Fruit fly (Drosophila melanogaster) whole organism, prepupa: ENCODE data around the gene CG32266.

Experiments used
- Blimp-1 ChIP-seq: fragments of 200-800 bp; sonication (Bioruptor generic); optimal IDR thresholded peaks from 3 replicates; lab custom pipeline; 2017; ENCODE audit warnings: missing biosample characterization, missing genetic modification characterization, mild to moderate bottlenecking, moderate library complexity, missing genetic modification reagents
- CG10631 ChIP-seq: fragments of 200-800 bp; sonication (Bioruptor generic); optimal IDR thresholded peaks from 2 replicates; lab custom pipeline; 2016; ENCODE audit warnings: missing biosample characterization, missing genetic modification characterization
- CG10669 ChIP-seq: fragments of 200-800 bp; sonication (Bioruptor generic); optimal IDR thresholded peaks from 3 replicates; lab custom pipeline; 2018; ENCODE audit warnings: missing biosample characterization, mild to moderate bottlenecking, missing genetic modification characterization, moderate library complexity
- CG11294 ChIP-seq: fragments of 200-800 bp; sonication (Bioruptor generic); IDR thresholded peaks from 2 replicates; pipeline ENCODE4 v1.3.6; 2022; ENCODE audit warnings: missing biosample characterization, missing genetic modification characterization
- CG11762 ChIP-seq: fragments of 200-800 bp; sonication (Bioruptor generic); optimal IDR thresholded peaks from 3 replicates; lab custom pipeline; 2016; ENCODE audit warnings: missing biosample characterization, missing genetic modification characterization; ENCODE audit not compliant: insufficient read depth
- CG11902 ChIP-seq: fragments of 200-800 bp; sonication (Bioruptor generic); optimal IDR thresholded peaks from 3 replicates; lab custom pipeline; 2016; ENCODE audit warnings: missing biosample characterization, missing genetic modification characterization
- CG15336 ChIP-seq: fragments of 200-800 bp; sonication (Bioruptor generic); IDR thresholded peaks from 2 replicates; pipeline ENCODE4 v1.3.6; 2022; ENCODE audit warnings: missing biosample characterization, missing genetic modification characterization
- CG1621 ChIP-seq: fragments of 200-800 bp; sonication (Bioruptor generic); optimal IDR thresholded peaks from 3 replicates; lab custom pipeline; 2018; ENCODE audit warnings: missing biosample characterization, mild to moderate bottlenecking, missing genetic modification characterization
- CG16779 ChIP-seq: fragments of 200-800 bp; sonication (Bioruptor generic); optimal IDR thresholded peaks from 3 replicates; lab custom pipeline; 2017; ENCODE audit warnings: missing biosample characterization, mild to moderate bottlenecking, missing genetic modification characterization
- CG3032 ChIP-seq: fragments of 200-800 bp; optimal IDR thresholded peaks from 2 replicates; lab custom pipeline; 2019; ENCODE audit warnings: missing biosample characterization, mild to moderate bottlenecking, missing genetic modification characterization, moderate library complexity
- CG31627 ChIP-seq: fragments of 200-800 bp; sonication (Bioruptor generic); optimal IDR thresholded peaks from 3 replicates; lab custom pipeline; 2016; ENCODE audit warnings: missing biosample characterization, missing genetic modification characterization
- CG32006 ChIP-seq: fragments of 200-800 bp; sonication (Bioruptor generic); optimal IDR thresholded peaks from 3 replicates; lab custom pipeline; 2017; ENCODE audit warnings: missing biosample characterization, mild to moderate bottlenecking, missing genetic modification characterization
- CG34406 ChIP-seq: fragments of 200-800 bp; sonication (Bioruptor generic); optimal IDR thresholded peaks from 3 replicates; lab custom pipeline; 2016; ENCODE audit warnings: missing biosample characterization, missing genetic modification characterization
- CG3919 ChIP-seq: fragments of 200-800 bp; sonication (Bioruptor generic); optimal IDR thresholded peaks from 3 replicates; lab custom pipeline; 2016; ENCODE audit warnings: missing biosample characterization, missing genetic modification characterization
- CG4318 ChIP-seq: fragments of 200-800 bp; sonication (Bioruptor generic); optimal IDR thresholded peaks from 3 replicates; lab custom pipeline; 2017; ENCODE audit warnings: missing biosample characterization, mild to moderate bottlenecking, missing genetic modification characterization
- CG6163 ChIP-seq: fragments of 200-800 bp; sonication (Bioruptor generic); IDR thresholded peaks from 3 replicates; pipeline ENCODE4 v1.3.6; 2022; ENCODE audit warnings: missing biosample characterization, missing genetic modification characterization
- CG6276 ChIP-seq: fragments of 200-800 bp; sonication (Bioruptor generic); optimal IDR thresholded peaks from 2 replicates; lab custom pipeline; 2017; ENCODE audit warnings: missing biosample characterization, mild to moderate bottlenecking, missing genetic modification characterization
- CG6792 ChIP-seq: fragments of 200-800 bp; sonication (Bioruptor generic); optimal IDR thresholded peaks from 3 replicates; lab custom pipeline; 2016; ENCODE audit warnings: missing biosample characterization, missing genetic modification characterization
- CG6854 ChIP-seq: fragments of 200-800 bp; sonication (Bioruptor generic); optimal IDR thresholded peaks from 2 replicates; lab custom pipeline; 2017; ENCODE audit warnings: missing biosample characterization, mild to moderate bottlenecking, missing genetic modification characterization
- CG7368 ChIP-seq: fragments of 200-800 bp; sonication (Bioruptor generic); optimal IDR thresholded peaks from 3 replicates; lab custom pipeline; 2016; ENCODE audit warnings: missing biosample characterization, missing genetic modification characterization
- CG8119 ChIP-seq: fragments of 200-800 bp; sonication (Bioruptor generic); IDR thresholded peaks from 3 replicates; pipeline ENCODE4 v1.3.6; 2022; ENCODE audit warnings: missing biosample characterization, missing genetic modification characterization
- CG8632 ChIP-seq: fragments of 200-800 bp; sonication (Bioruptor generic); optimal IDR thresholded peaks from 3 replicates; lab custom pipeline; 2016; ENCODE audit warnings: missing biosample characterization, missing genetic modification characterization
- Eip75B ChIP-seq: fragments of 200-800 bp; sonication (Bioruptor generic); optimal IDR thresholded peaks from 3 replicates; lab custom pipeline; 2016; ENCODE audit warnings: missing biosample characterization, missing genetic modification characterization
- Eip78C ChIP-seq: fragments of 200-800 bp; sonication (Bioruptor generic); peaks from one replicate; lab custom pipeline; 2016; ENCODE audit warnings: missing biosample characterization, missing genetic modification characterization
- Eip93F ChIP-seq: fragments of 200-800 bp; sonication (Bioruptor generic); optimal IDR thresholded peaks from 2 replicates; lab custom pipeline; 2016; ENCODE audit warnings: missing biosample characterization, mild to moderate bottlenecking, missing genetic modification characterization
- Ets96B ChIP-seq: fragments of 200-800 bp; optimal IDR thresholded peaks from 2 replicates; lab custom pipeline; 2019; ENCODE audit warnings: missing biosample characterization, mild to moderate bottlenecking, missing genetic modification characterization, moderate library complexity
- Hr39 ChIP-seq: fragments of 200-800 bp; sonication (Bioruptor generic); optimal IDR thresholded peaks from 2 replicates; lab custom pipeline; 2016; ENCODE audit warnings: missing biosample characterization, missing genetic modification characterization
- Hr4 ChIP-seq: fragments of 200-800 bp; sonication (Bioruptor generic); optimal IDR thresholded peaks from 3 replicates; lab custom pipeline; 2016; ENCODE audit warnings: missing biosample characterization, missing genetic modification characterization
- Lpt ChIP-seq: fragments of 200-800 bp; sonication (Bioruptor generic); optimal IDR thresholded peaks from 3 replicates; lab custom pipeline; 2016; ENCODE audit warnings: missing biosample characterization, missing genetic modification characterization
- Met ChIP-seq: fragments of 200-800 bp; sonication (Bioruptor generic); optimal IDR thresholded peaks from 3 replicates; lab custom pipeline; 2016; ENCODE audit warnings: missing biosample characterization, missing genetic modification characterization
- OdsH ChIP-seq: fragments of 200-800 bp; sonication (Bioruptor generic); optimal IDR thresholded peaks from 3 replicates; lab custom pipeline; 2016; ENCODE audit warnings: missing biosample characterization, missing genetic modification characterization
- Sox102F ChIP-seq: fragments of 200-800 bp; sonication (Bioruptor generic); optimal IDR thresholded peaks from 2 replicates; lab custom pipeline; 2016; ENCODE audit warnings: missing biosample characterization, mild to moderate bottlenecking, missing genetic modification characterization
- Sox14 ChIP-seq: fragments of 200-800 bp; sonication (Bioruptor generic); optimal IDR thresholded peaks from 3 replicates; lab custom pipeline; 2016; ENCODE audit warnings: missing biosample characterization, missing genetic modification characterization
- Sox15 ChIP-seq: fragments of 200-800 bp; sonication (Bioruptor generic); optimal IDR thresholded peaks from 3 replicates; lab custom pipeline; 2016; ENCODE audit warnings: missing biosample characterization, missing genetic modification characterization
- achi ChIP-seq: fragments of 200-800 bp; sonication (Bioruptor generic); optimal IDR thresholded peaks from 3 replicates; lab custom pipeline; 2016; ENCODE audit warnings: missing biosample characterization, missing genetic modification characterization
- cyc ChIP-seq: fragments of 200-800 bp; sonication (Bioruptor generic); optimal IDR thresholded peaks from 3 replicates; lab custom pipeline; 2016; ENCODE audit warnings: missing biosample characterization, missing genetic modification characterization
- dac ChIP-seq: fragments of 200-800 bp; sonication (Bioruptor generic); optimal IDR thresholded peaks from 2 replicates; lab custom pipeline; 2017; ENCODE audit warnings: missing biosample characterization, mild to moderate bottlenecking, missing genetic modification characterization
- dsx ChIP-seq: fragments of 200-800 bp; optimal IDR thresholded peaks from 3 replicates; lab custom pipeline; 2019; ENCODE audit warnings: missing biosample characterization, mild to moderate bottlenecking, missing genetic modification characterization, moderate library complexity; ENCODE audit not compliant: poor library complexity, severe bottlenecking
- fd85E ChIP-seq: fragments of 200-800 bp; sonication (Bioruptor generic); optimal IDR thresholded peaks from 3 replicates; lab custom pipeline; 2016; ENCODE audit warnings: missing biosample characterization, missing genetic modification characterization
- lz ChIP-seq: fragments of 200-800 bp; sonication (Bioruptor generic); optimal IDR thresholded peaks from 3 replicates; lab custom pipeline; 2016; ENCODE audit warnings: missing biosample characterization, missing genetic modification characterization
- salr ChIP-seq, 2 experiments: fragments of 200-800 bp; sonication (Bioruptor generic); optimal IDR thresholded peaks; 3 replicates each; lab custom pipeline; 2016 to 2018; ENCODE audit warnings: missing biosample characterization in 2 of 2, missing genetic modification characterization in 2 of 2, mild to moderate bottlenecking in 1 of 2
- spab ChIP-seq: fragments of 200-800 bp; sonication (Bioruptor generic); optimal IDR thresholded peaks from 2 replicates; lab custom pipeline; 2017; ENCODE audit warnings: missing biosample characterization, mild to moderate bottlenecking, missing genetic modification characterization, missing genetic modification reagents
- ss ChIP-seq, 2 experiments: fragments of 200-800 bp; sonication (Bioruptor generic); optimal IDR thresholded peaks; 2 replicates in 1 of 2; 3 replicates in 1 of 2; lab custom pipeline; 2017 to 2018; ENCODE audit warnings: mild to moderate bottlenecking in 2 of 2, missing biosample characterization in 2 of 2, missing genetic modification characterization in 2 of 2, moderate library complexity in 1 of 2
- svp ChIP-seq: fragments of 200-800 bp; sonication (Bioruptor generic); peaks from one replicate; lab custom pipeline; 2016; ENCODE audit warnings: missing biosample characterization, missing genetic modification characterization
- topi ChIP-seq: fragments of 200-800 bp; sonication (Bioruptor generic); optimal IDR thresholded peaks from 3 replicates; lab custom pipeline; 2016; ENCODE audit warnings: missing biosample characterization, missing genetic modification characterization

The CG32266 gene

dm6 chr3L:3786344-3787076, 4.1 kb upstream of the CG32266 start (continued):
- TF ChIP-seq dac (GFP tag; lab: Kevin White, UChicago) (no peak), Hr39 (no peak), CG16779 (tag; lab: Kevin White, UChicago) (no peak), cyc (no peak), CG32006 (GFP tag; lab: Kevin White, UChicago) (peak; percentile 27), CG34406 (no peak), Hr4 (GFP tag; lab: Kevin White, UChicago) (peak; percentile 46), salr (GFP tag; optimal IDR thresholded peaks at IDR 0.05; lab: Kevin White, UChicago) (peak in 1 of 2 experiments; percentile 43), Sox102F (GFP tag; lab: Kevin White, UChicago) (no peak)

- TF ChIP-seq CG10631 (GFP tag; lab: Kevin White, UChicago) (no peak), dsx (GFP tag; lab: Kevin White, UChicago) (no peak), Blimp-1 (GFP tag; lab: Kevin White, UChicago) (no peak), CG8119 (GFP tag; lab: Robert Waterston, UW) (no peak), CG11294 (no peak), fd85E (no peak), CG16779 (tag; lab: Kevin White, UChicago) (no peak), Eip93F (GFP tag; lab: Kevin White, UChicago) (no peak), Hr39 (no peak), CG11762 (no peak), CG3919 (GFP tag; lab: Kevin White, UChicago) (no peak), Sox15 (GFP tag; lab: Kevin White, UChicago) (no peak), svp (GFP tag; lab: Kevin White, UChicago) (no peak), CG7368 (GFP tag; lab: Kevin White, UChicago) (no peak), CG6792 (GFP tag; lab: Kevin White, UChicago) (no peak)
These were observed 3.5 kb upstream of the CG32266 start for dm6 chr3L:3787077-3787433.

- TF ChIP-seq CG4318 (no peak), lz (peak; percentile 15), CG1621 (tag; lab: Kevin White, UChicago) (peak; percentile 17), Eip75B (GFP tag; lab: Kevin White, UChicago) (peak; percentile 22), CG6792 (GFP tag; lab: Kevin White, UChicago) (peak; percentile 12), topi (peak; percentile 21), ss (GFP tag; optimal IDR thresholded peaks at IDR 0.05; lab: Kevin White, UChicago) (peak; percentile 52 to 54), CG6163 (GFP tag; lab: Robert Waterston, UW) (peak; percentile 48; the same call in 1 of the 3 replicates), CG31627 (GFP tag; lab: Kevin White, UChicago) (no peak), CG8632 (GFP tag; lab: Kevin White, UChicago) (peak; percentile 7), Eip78C (peak; percentile 81), CG3032 (peak; percentile 2), CG6854 (GFP tag; lab: Kevin White, UChicago) (peak; percentile 72), CG8119 (GFP tag; lab: Robert Waterston, UW) (peak; percentile 34; the same call in 1 of the 3 replicates), CG11762 (no peak), spab (no peak), CG10669 (GFP tag; lab: Kevin White, UChicago) (no peak), Hr4 (GFP tag; lab: Kevin White, UChicago) (no peak), Lpt (GFP tag; lab: Kevin White, UChicago) (no peak), Sox15 (GFP tag; lab: Kevin White, UChicago) (no peak), CG11902 (GFP tag; lab: Kevin White, UChicago) (no peak), Sox14 (GFP tag; lab: Kevin White, UChicago) (peak; percentile 70), CG3919 (GFP tag; lab: Kevin White, UChicago) (peak; percentile 52), Ets96B (peak; percentile 9), OdsH (GFP tag; lab: Kevin White, UChicago) (no peak), CG10631 (GFP tag; lab: Kevin White, UChicago) (no peak), CG11294 (no peak), CG15336 (GFP tag; lab: Robert Waterston, UW) (0 out of 2 replicates have a peak, but pooled peaks have one; percentile 23), achi (GFP tag; lab: Kevin White, UChicago) (peak; percentile 12), CG6276 (GFP tag; lab: Kevin White, UChicago) (peak; percentile 18), Eip93F (GFP tag; lab: Kevin White, UChicago) (no peak), dac (GFP tag; lab: Kevin White, UChicago) (no peak), CG34406 (peak; percentile 26), Met (GFP tag; lab: Kevin White, UChicago) (peak; percentile 17)
These were observed 2.9 kb upstream of the CG32266 start for dm6 chr3L:3787595-3788151.
